Fruit fly (Drosophila melanogaster) whole organism, embryonic: ENCODE measurements around the gene CG14797.
A peak's percentile ranks its signal among the peaks of the same experiment; 100 is the strongest.

ENCODE experiments used
- BEAF-32 ChIP-seq: fragments of 200-800 bp; sonication (Bioruptor generic); optimal IDR thresholded peaks from 3 replicates; lab custom pipeline; 2017; ENCODE audit warnings: missing biosample characterization, missing genetic modification characterization, mild to moderate bottlenecking, moderate library complexity, missing genetic modification reagents
- CG10267 ChIP-seq: fragments of 200-800 bp; sonication (Bioruptor generic); optimal IDR thresholded peaks from 2 replicates; lab custom pipeline; 2018; ENCODE audit warnings: missing biosample characterization, mild to moderate bottlenecking, missing genetic modification characterization, moderate library complexity
- CG13775 ChIP-seq: fragments of 200-800 bp; sonication (Bioruptor generic); optimal IDR thresholded peaks from 3 replicates; lab custom pipeline; 2017; ENCODE audit warnings: missing biosample characterization, mild to moderate bottlenecking, missing genetic modification characterization
- CG15601 ChIP-seq: fragments of 200-800 bp; sonication (Bioruptor generic); optimal IDR thresholded peaks from 3 replicates; lab custom pipeline; 2019; ENCODE audit warnings: missing biosample characterization, mild to moderate bottlenecking, missing genetic modification characterization, moderate library complexity
- CG16813 ChIP-seq: fragments of 200-800 bp; sonication (Bioruptor generic); IDR thresholded peaks from 3 replicates; pipeline ENCODE4 v1.3.6; 2022; ENCODE audit warnings: missing biosample characterization, missing genetic modification characterization; ENCODE audit not compliant: partially characterized antibody
- CG17186 ChIP-seq: fragments of 200-800 bp; sonication (Bioruptor generic); optimal IDR thresholded peaks from 3 replicates; lab custom pipeline; 2017; ENCODE audit warnings: missing biosample characterization, missing genetic modification reagents, missing genetic modification characterization
- CG2129 ChIP-seq: fragments of 200-800 bp; sonication (Bioruptor generic); IDR thresholded peaks from 2 replicates; pipeline ENCODE4 v1.3.6; 2022; ENCODE audit warnings: missing biosample characterization, missing genetic modification characterization; ENCODE audit not compliant: partially characterized antibody
- CG30020 ChIP-seq: fragments of 200-800 bp; optimal IDR thresholded peaks from 2 replicates; lab custom pipeline; 2019; ENCODE audit warnings: missing biosample characterization, mild to moderate bottlenecking, missing genetic modification characterization, moderate library complexity
- CG42726 ChIP-seq: fragments of 200-800 bp; sonication (Bioruptor generic); IDR thresholded peaks from 2 replicates; pipeline ENCODE4 v1.3.6; 2022; ENCODE audit warnings: missing biosample characterization, missing genetic modification characterization; ENCODE audit not compliant: partially characterized antibody
- CG5245 ChIP-seq: fragments of 200-800 bp; sonication (Bioruptor generic); optimal IDR thresholded peaks from 3 replicates; lab custom pipeline; 2016; ENCODE audit warnings: missing biosample characterization, missing genetic modification characterization
- CG5953 ChIP-seq: fragments of 200-800 bp; sonication (Bioruptor generic); IDR thresholded peaks from 2 replicates; pipeline ENCODE4 v1.3.6; 2022; ENCODE audit warnings: missing biosample characterization, missing genetic modification characterization
- CG7963 ChIP-seq: fragments of 200-800 bp; sonication (Bioruptor generic); IDR thresholded peaks from 3 replicates; pipeline ENCODE4 v1.3.6; 2022; ENCODE audit warnings: missing biosample characterization, missing genetic modification characterization; ENCODE audit not compliant: partially characterized antibody
- CHES-1-like ChIP-seq: fragments of 200-800 bp; sonication (Bioruptor generic); optimal IDR thresholded peaks from 2 replicates; lab custom pipeline; 2016; ENCODE audit warnings: missing biosample characterization, missing genetic modification characterization
- Deaf1 ChIP-seq: fragments of 200-800 bp; optimal IDR thresholded peaks from 3 replicates; lab custom pipeline; 2019; ENCODE audit warnings: missing biosample characterization, mild to moderate bottlenecking, missing genetic modification characterization, moderate library complexity
- Dp ChIP-seq: fragments of 200-800 bp; sonication (Bioruptor generic); optimal IDR thresholded peaks from 2 replicates; lab custom pipeline; 2018; ENCODE audit warnings: missing biosample characterization, mild to moderate bottlenecking, missing genetic modification characterization, moderate library complexity
- Dref ChIP-seq: fragments of 200-800 bp; sonication (Bioruptor generic); IDR thresholded peaks from 2 replicates; pipeline ENCODE4 v1.3.6; 2022; ENCODE audit warnings: missing biosample characterization, missing genetic modification characterization
- Ets97D ChIP-seq: fragments of 200-800 bp; sonication (Bioruptor generic); optimal IDR thresholded peaks from 3 replicates; lab custom pipeline; 2016; ENCODE audit warnings: missing biosample characterization, missing genetic modification characterization
- Fer1 ChIP-seq: fragments of 200-800 bp; sonication (Bioruptor generic); optimal IDR thresholded peaks from 2 replicates; lab custom pipeline; 2017; ENCODE audit warnings: missing biosample characterization, mild to moderate bottlenecking, missing genetic modification characterization
- Nf-YC ChIP-seq: fragments of 200-800 bp; optimal IDR thresholded peaks from 3 replicates; lab custom pipeline; 2019; ENCODE audit warnings: missing biosample characterization, mild to moderate bottlenecking, missing genetic modification characterization, moderate library complexity
- Opbp ChIP-seq: fragments of 200-800 bp; sonication (Bioruptor generic); IDR thresholded peaks from 3 replicates; pipeline ENCODE4 v1.3.6; 2022; ENCODE audit warnings: missing biosample characterization, missing genetic modification characterization; ENCODE audit not compliant: partially characterized antibody
- Pdp1 ChIP-seq, 2 experiments: fragments of 200-800 bp; sonication (Bioruptor generic); optimal IDR thresholded peaks; 3 replicates each; lab custom pipeline; 2016; ENCODE audit warnings: missing biosample characterization in 2 of 2, missing genetic modification characterization in 2 of 2, mild to moderate bottlenecking in 1 of 2, moderate library complexity in 1 of 2
- Sry-δ ChIP-seq: fragments of 200-800 bp; sonication (Bioruptor generic); optimal IDR thresholded peaks from 2 replicates; lab custom pipeline; 2016; ENCODE audit warnings: missing biosample characterization, missing genetic modification characterization
- amos ChIP-seq: fragments of 200-800 bp; sonication (Bioruptor generic); IDR thresholded peaks from 2 replicates; pipeline ENCODE4 v1.3.6; 2022; ENCODE audit warnings: missing biosample characterization, missing genetic modification characterization; ENCODE audit not compliant: partially characterized antibody
- bsh ChIP-seq, 2 experiments: fragments of 200-800 bp; sonication (Bioruptor generic); optimal IDR thresholded peaks; 2 replicates each; lab custom pipeline; 2017 to 2018; ENCODE audit warnings: mild to moderate bottlenecking in 2 of 2, missing biosample characterization in 2 of 2, missing genetic modification characterization in 2 of 2, moderate library complexity in 1 of 2
- emc ChIP-seq: fragments of 200-800 bp; sonication (Bioruptor generic); optimal IDR thresholded peaks from 2 replicates; lab custom pipeline; 2016; ENCODE audit warnings: missing biosample characterization, missing genetic modification characterization
- ewg ChIP-seq: fragments of 200-800 bp; sonication (Bioruptor generic); optimal IDR thresholded peaks from 3 replicates; lab custom pipeline; 2017; ENCODE audit warnings: mild to moderate bottlenecking, missing biosample characterization, missing genetic modification reagents, missing genetic modification characterization
- gem ChIP-seq: fragments of 200-800 bp; sonication (Bioruptor generic); optimal IDR thresholded peaks from 2 replicates; lab custom pipeline; 2019; ENCODE audit warnings: missing biosample characterization, mild to moderate bottlenecking, missing genetic modification characterization, moderate library complexity
- gfzf ChIP-seq: fragments of 200-800 bp; sonication (Bioruptor generic); optimal IDR thresholded peaks from 2 replicates; lab custom pipeline; 2016; ENCODE audit warnings: missing biosample characterization, mild to moderate bottlenecking, missing genetic modification characterization, moderate library complexity
- hb ChIP-seq: fragments of 200-800 bp; sonication (Bioruptor generic); IDR thresholded peaks from 3 replicates; pipeline ENCODE4 v1.3.6; 2022; ENCODE audit warnings: missing biosample characterization, missing genetic modification characterization; ENCODE audit not compliant: partially characterized antibody
- hbn ChIP-seq: fragments of 200-800 bp; sonication (Bioruptor generic); IDR thresholded peaks from 2 replicates; pipeline ENCODE4 v1.3.6; 2022; ENCODE audit warnings: missing biosample characterization, missing genetic modification characterization; ENCODE audit not compliant: partially characterized antibody
- inv ChIP-seq: fragments of 200-800 bp; sonication (Bioruptor generic); IDR thresholded peaks from 2 replicates; pipeline ENCODE4 v1.3.6; 2022; ENCODE audit warnings: missing biosample characterization, missing genetic modification characterization; ENCODE audit not compliant: partially characterized antibody
- knrl ChIP-seq: fragments of 200-800 bp; sonication (Bioruptor generic); IDR thresholded peaks from 3 replicates; pipeline ENCODE4 v1.3.6; 2022; ENCODE audit warnings: missing biosample characterization, missing genetic modification characterization; ENCODE audit not compliant: partially characterized antibody
- luna ChIP-seq: fragments of 200-800 bp; sonication (Bioruptor generic); optimal IDR thresholded peaks from 2 replicates; lab custom pipeline; 2016; ENCODE audit warnings: missing biosample characterization, missing genetic modification characterization
- mld ChIP-seq: fragments of 200-800 bp; sonication (Bioruptor generic); IDR thresholded peaks from 3 replicates; pipeline ENCODE4 v1.3.6; 2022; ENCODE audit warnings: missing biosample characterization, missing genetic modification characterization; ENCODE audit not compliant: partially characterized antibody
- nerfin-1 ChIP-seq: fragments of 200-800 bp; sonication (Bioruptor generic); optimal IDR thresholded peaks from 3 replicates; lab custom pipeline; 2019; ENCODE audit warnings: missing biosample characterization, mild to moderate bottlenecking, missing genetic modification characterization, moderate library complexity
- nerfin-2 ChIP-seq: fragments of 200-800 bp; sonication (Bioruptor generic); IDR thresholded peaks from 2 replicates; pipeline ENCODE4 v1.3.6; 2022; ENCODE audit warnings: missing biosample characterization, missing genetic modification characterization; ENCODE audit not compliant: partially characterized antibody
- nmo ChIP-seq: fragments of 200-800 bp; sonication (Bioruptor generic); optimal IDR thresholded peaks from 2 replicates; lab custom pipeline; 2018; ENCODE audit warnings: missing biosample characterization, mild to moderate bottlenecking, missing genetic modification characterization, moderate library complexity
- sens ChIP-seq: fragments of 200-800 bp; sonication (Bioruptor generic); peaks from one replicate; lab custom pipeline; 2016; ENCODE audit warnings: missing biosample characterization, missing genetic modification characterization
- slbo ChIP-seq: fragments of 200-800 bp; sonication (Bioruptor generic); IDR thresholded peaks from 2 replicates; pipeline ENCODE4 v1.3.6; 2022; ENCODE audit warnings: missing biosample characterization, missing genetic modification characterization
- sna ChIP-seq: fragments of 200-800 bp; sonication (Bioruptor generic); IDR thresholded peaks from 2 replicates; pipeline ENCODE4 v1.3.6; 2022; ENCODE audit warnings: missing biosample characterization, missing genetic modification characterization; ENCODE audit not compliant: partially characterized antibody
- sob ChIP-seq: fragments of 200-800 bp; sonication (Bioruptor generic); IDR thresholded peaks from 2 replicates; pipeline ENCODE4 v1.3.6; 2022; ENCODE audit warnings: missing biosample characterization, missing genetic modification characterization
- stwl ChIP-seq: fragments of 200-800 bp; sonication (Bioruptor generic); optimal IDR thresholded peaks from 3 replicates; lab custom pipeline; 2018; ENCODE audit warnings: missing biosample characterization, mild to moderate bottlenecking, missing genetic modification characterization, moderate library complexity
- trem ChIP-seq: fragments of 200-800 bp; optimal IDR thresholded peaks from 3 replicates; lab custom pipeline; 2019; ENCODE audit warnings: missing biosample characterization, mild to moderate bottlenecking, missing genetic modification characterization, moderate library complexity
- unc-4 ChIP-seq: fragments of 200-800 bp; sonication (Bioruptor generic); IDR thresholded peaks from 2 replicates; pipeline ENCODE4 v1.3.6; 2022; ENCODE audit warnings: missing biosample characterization, missing genetic modification characterization; ENCODE audit not compliant: partially characterized antibody
- z ChIP-seq: fragments of 200-800 bp; sonication (Bioruptor generic); IDR thresholded peaks from 3 replicates; pipeline ENCODE4 v1.3.6; 2022; ENCODE audit warnings: missing biosample characterization, missing genetic modification characterization
- zen2 ChIP-seq: fragments of 200-800 bp; sonication (Bioruptor generic); IDR thresholded peaks from 3 replicates; pipeline ENCODE4 v1.3.6; 2022; ENCODE audit warnings: missing biosample characterization, missing genetic modification characterization; ENCODE audit not compliant: partially characterized antibody

The CG14797 gene

dm6 chrX:1695529-1696410 is 14.4 kb downstream of the CG14797 start, which contains the start of gene a6 (continued):
- TF ChIP-seq Dp (GFP tag; lab: Kevin White, UChicago) (peak; percentile 90), luna (no peak), slbo (no peak), Deaf1 (tag; lab: Kevin White, UChicago) (peak; percentile 81), knrl (GFP tag; lab: Robert Waterston, UW) (peak; percentile 82), Fer1 (GFP tag; lab: Kevin White, UChicago) (peak; percentile 14), sna (GFP tag; lab: Robert Waterston, UW) (peak; percentile 88), CG13775 (GFP tag; lab: Kevin White, UChicago) (peak; percentile 17), stwl (tag; lab: Kevin White, UChicago) (peak; percentile 91), unc-4 (GFP tag; lab: Robert Waterston, UW) (peak; percentile 90), sens (GFP tag; lab: Kevin White, UChicago) (peak; percentile 62), CG42726 (peak; percentile 78), bsh (GFP tag; optimal IDR thresholded peaks at IDR 0.05; lab: Kevin White, UChicago) (no peak), Nf-YC (tag; lab: Kevin White, UChicago) (peak; percentile 7), trem (tag; lab: Kevin White, UChicago) (peak; percentile 51), hbn (peak; percentile 82), Pdp1 (GFP tag; optimal IDR thresholded peaks at IDR 0.05; lab: Kevin White, UChicago) (peak in 1 of 2 experiments; percentile 73), hb (GFP tag; lab: Robert Waterston, UW) (peak; percentile 92), nerfin-1 (tag; lab: Kevin White, UChicago) (peak; percentile 45), CG16813 (GFP tag; lab: Robert Waterston, UW) (peak; percentile 88), CG17186 (GFP tag; lab: Kevin White, UChicago) (peak; percentile 66), z (peak; percentile 95), CG5953 (GFP tag; lab: Robert Waterston, UW) (no peak), CG15601 (tag; lab: Kevin White, UChicago) (no peak), sob (0 out of 2 replicates have a peak, but pooled peaks have one; percentile 18), BEAF-32 (peak; percentile 80), Ets97D (GFP tag; lab: Kevin White, UChicago) (peak; percentile 66), nmo (GFP tag; lab: Kevin White, UChicago) (peak; percentile 16), CG7963 (GFP tag; lab: Robert Waterston, UW) (peak; percentile 94), Sry-δ (GFP tag; lab: Kevin White, UChicago) (peak; percentile 83), CG10267 (tag; lab: Kevin White, UChicago) (peak; percentile 26), zen2 (peak; percentile 93), Opbp (GFP tag; lab: Robert Waterston, UW) (peak; percentile 90), CHES-1-like (GFP tag; lab: Kevin White, UChicago) (peak; percentile 13), emc (GFP tag; lab: Kevin White, UChicago) (no peak), inv (peak; percentile 79), gfzf (peak; percentile 14), gem (tag; lab: Kevin White, UChicago) (no peak), CG5245 (GFP tag; lab: Kevin White, UChicago) (no peak), Dref (GFP tag; lab: Robert Waterston, UW) (peak; percentile 98), mld (peak; percentile 95), ewg (GFP tag; lab: Kevin White, UChicago) (peak; percentile 45), CG2129 (peak; percentile 54), CG30020 (tag; lab: Kevin White, UChicago) (no peak), amos (peak; percentile 87), nerfin-2 (GFP tag; lab: Robert Waterston, UW) (peak; percentile 96)
